Fruit fly (Drosophila melanogaster) whole organism, prepupa: ENCODE data around the gene Usp1.

ENCODE experiments used
- Blimp-1 ChIP-seq: fragments of 200-800 bp; sonication (Bioruptor generic); optimal IDR thresholded peaks from 3 replicates; lab custom pipeline; 2017; ENCODE audit warnings: missing biosample characterization, missing genetic modification characterization, mild to moderate bottlenecking, moderate library complexity, missing genetic modification reagents
- CG10631 ChIP-seq: fragments of 200-800 bp; sonication (Bioruptor generic); optimal IDR thresholded peaks from 2 replicates; lab custom pipeline; 2016; ENCODE audit warnings: missing biosample characterization, missing genetic modification characterization
- CG10669 ChIP-seq: fragments of 200-800 bp; sonication (Bioruptor generic); optimal IDR thresholded peaks from 3 replicates; lab custom pipeline; 2018; ENCODE audit warnings: missing biosample characterization, mild to moderate bottlenecking, missing genetic modification characterization, moderate library complexity
- CG11294 ChIP-seq: fragments of 200-800 bp; sonication (Bioruptor generic); IDR thresholded peaks from 2 replicates; pipeline ENCODE4 v1.3.6; 2022; ENCODE audit warnings: missing biosample characterization, missing genetic modification characterization
- CG15336 ChIP-seq: fragments of 200-800 bp; sonication (Bioruptor generic); IDR thresholded peaks from 2 replicates; pipeline ENCODE4 v1.3.6; 2022; ENCODE audit warnings: missing biosample characterization, missing genetic modification characterization
- CG1621 ChIP-seq: fragments of 200-800 bp; sonication (Bioruptor generic); optimal IDR thresholded peaks from 3 replicates; lab custom pipeline; 2018; ENCODE audit warnings: missing biosample characterization, mild to moderate bottlenecking, missing genetic modification characterization
- CG16779 ChIP-seq: fragments of 200-800 bp; sonication (Bioruptor generic); optimal IDR thresholded peaks from 3 replicates; lab custom pipeline; 2017; ENCODE audit warnings: missing biosample characterization, mild to moderate bottlenecking, missing genetic modification characterization
- CG3032 ChIP-seq: fragments of 200-800 bp; optimal IDR thresholded peaks from 2 replicates; lab custom pipeline; 2019; ENCODE audit warnings: missing biosample characterization, mild to moderate bottlenecking, missing genetic modification characterization, moderate library complexity
- CG32006 ChIP-seq: fragments of 200-800 bp; sonication (Bioruptor generic); optimal IDR thresholded peaks from 3 replicates; lab custom pipeline; 2017; ENCODE audit warnings: missing biosample characterization, mild to moderate bottlenecking, missing genetic modification characterization
- CG3919 ChIP-seq: fragments of 200-800 bp; sonication (Bioruptor generic); optimal IDR thresholded peaks from 3 replicates; lab custom pipeline; 2016; ENCODE audit warnings: missing biosample characterization, missing genetic modification characterization
- CG4318 ChIP-seq: fragments of 200-800 bp; sonication (Bioruptor generic); optimal IDR thresholded peaks from 3 replicates; lab custom pipeline; 2017; ENCODE audit warnings: missing biosample characterization, mild to moderate bottlenecking, missing genetic modification characterization
- CG6163 ChIP-seq: fragments of 200-800 bp; sonication (Bioruptor generic); IDR thresholded peaks from 3 replicates; pipeline ENCODE4 v1.3.6; 2022; ENCODE audit warnings: missing biosample characterization, missing genetic modification characterization
- CG6792 ChIP-seq: fragments of 200-800 bp; sonication (Bioruptor generic); optimal IDR thresholded peaks from 3 replicates; lab custom pipeline; 2016; ENCODE audit warnings: missing biosample characterization, missing genetic modification characterization
- CG6808 ChIP-seq: fragments of 200-800 bp; sonication (Bioruptor generic); optimal IDR thresholded peaks from 3 replicates; lab custom pipeline; 2017; ENCODE audit warnings: missing biosample characterization, missing genetic modification characterization, mild to moderate bottlenecking, moderate library complexity, missing genetic modification reagents
- CG6854 ChIP-seq: fragments of 200-800 bp; sonication (Bioruptor generic); optimal IDR thresholded peaks from 2 replicates; lab custom pipeline; 2017; ENCODE audit warnings: missing biosample characterization, mild to moderate bottlenecking, missing genetic modification characterization
- CG7368 ChIP-seq: fragments of 200-800 bp; sonication (Bioruptor generic); optimal IDR thresholded peaks from 3 replicates; lab custom pipeline; 2016; ENCODE audit warnings: missing biosample characterization, missing genetic modification characterization
- CG8632 ChIP-seq: fragments of 200-800 bp; sonication (Bioruptor generic); optimal IDR thresholded peaks from 3 replicates; lab custom pipeline; 2016; ENCODE audit warnings: missing biosample characterization, missing genetic modification characterization
- Eip78C ChIP-seq: fragments of 200-800 bp; sonication (Bioruptor generic); peaks from one replicate; lab custom pipeline; 2016; ENCODE audit warnings: missing biosample characterization, missing genetic modification characterization
- Eip93F ChIP-seq: fragments of 200-800 bp; sonication (Bioruptor generic); optimal IDR thresholded peaks from 2 replicates; lab custom pipeline; 2016; ENCODE audit warnings: missing biosample characterization, mild to moderate bottlenecking, missing genetic modification characterization
- Ets21C ChIP-seq: fragments of 200-800 bp; sonication (Bioruptor generic); optimal IDR thresholded peaks from 3 replicates; lab custom pipeline; 2016; ENCODE audit warnings: missing biosample characterization, missing genetic modification characterization
- Gug ChIP-seq: fragments of 200-800 bp; sonication (Bioruptor generic); IDR thresholded peaks from 2 replicates; pipeline ENCODE4 v1.3.6; 2022; ENCODE audit warnings: missing biosample characterization, missing genetic modification characterization
- Hr38 ChIP-seq: sonication (Bioruptor generic); optimal IDR thresholded peaks from 2 replicates; lab custom pipeline; 2016; ENCODE audit warnings: missing biosample characterization, missing genetic modification characterization
- Hr39 ChIP-seq: fragments of 200-800 bp; sonication (Bioruptor generic); optimal IDR thresholded peaks from 2 replicates; lab custom pipeline; 2016; ENCODE audit warnings: missing biosample characterization, missing genetic modification characterization
- Hr4 ChIP-seq: fragments of 200-800 bp; sonication (Bioruptor generic); optimal IDR thresholded peaks from 3 replicates; lab custom pipeline; 2016; ENCODE audit warnings: missing biosample characterization, missing genetic modification characterization
- Lpt ChIP-seq: fragments of 200-800 bp; sonication (Bioruptor generic); optimal IDR thresholded peaks from 3 replicates; lab custom pipeline; 2016; ENCODE audit warnings: missing biosample characterization, missing genetic modification characterization
- OdsH ChIP-seq: fragments of 200-800 bp; sonication (Bioruptor generic); optimal IDR thresholded peaks from 3 replicates; lab custom pipeline; 2016; ENCODE audit warnings: missing biosample characterization, missing genetic modification characterization
- Smox ChIP-seq: fragments of 200-800 bp; sonication (Bioruptor generic); optimal IDR thresholded peaks from 3 replicates; lab custom pipeline; 2016; ENCODE audit warnings: missing biosample characterization, missing genetic modification characterization
- Sox102F ChIP-seq: fragments of 200-800 bp; sonication (Bioruptor generic); optimal IDR thresholded peaks from 2 replicates; lab custom pipeline; 2016; ENCODE audit warnings: missing biosample characterization, mild to moderate bottlenecking, missing genetic modification characterization
- Sox14 ChIP-seq: fragments of 200-800 bp; sonication (Bioruptor generic); optimal IDR thresholded peaks from 3 replicates; lab custom pipeline; 2016; ENCODE audit warnings: missing biosample characterization, missing genetic modification characterization
- Sox15 ChIP-seq: fragments of 200-800 bp; sonication (Bioruptor generic); optimal IDR thresholded peaks from 3 replicates; lab custom pipeline; 2016; ENCODE audit warnings: missing biosample characterization, missing genetic modification characterization
- achi ChIP-seq: fragments of 200-800 bp; sonication (Bioruptor generic); optimal IDR thresholded peaks from 3 replicates; lab custom pipeline; 2016; ENCODE audit warnings: missing biosample characterization, missing genetic modification characterization
- cyc ChIP-seq: fragments of 200-800 bp; sonication (Bioruptor generic); optimal IDR thresholded peaks from 3 replicates; lab custom pipeline; 2016; ENCODE audit warnings: missing biosample characterization, missing genetic modification characterization
- dac ChIP-seq: fragments of 200-800 bp; sonication (Bioruptor generic); optimal IDR thresholded peaks from 2 replicates; lab custom pipeline; 2017; ENCODE audit warnings: missing biosample characterization, mild to moderate bottlenecking, missing genetic modification characterization
- dsx ChIP-seq: fragments of 200-800 bp; optimal IDR thresholded peaks from 3 replicates; lab custom pipeline; 2019; ENCODE audit warnings: missing biosample characterization, mild to moderate bottlenecking, missing genetic modification characterization, moderate library complexity; ENCODE audit not compliant: poor library complexity, severe bottlenecking
- eg ChIP-seq: fragments of 200-800 bp; sonication (Bioruptor generic); IDR thresholded peaks from 3 replicates; pipeline ENCODE4 v1.3.6; 2022; ENCODE audit warnings: missing biosample characterization, missing genetic modification characterization
- esn ChIP-seq: fragments of 200-800 bp; sonication (Bioruptor generic); optimal IDR thresholded peaks from 2 replicates; lab custom pipeline; 2016; ENCODE audit warnings: missing biosample characterization, mild to moderate bottlenecking, missing genetic modification characterization, moderate library complexity
- fd85E ChIP-seq: fragments of 200-800 bp; sonication (Bioruptor generic); optimal IDR thresholded peaks from 3 replicates; lab custom pipeline; 2016; ENCODE audit warnings: missing biosample characterization, missing genetic modification characterization
- fkh ChIP-seq: fragments of 200-800 bp; sonication (Bioruptor generic); optimal IDR thresholded peaks from 3 replicates; lab custom pipeline; 2017; ENCODE audit warnings: missing biosample characterization, mild to moderate bottlenecking, missing genetic modification characterization, moderate library complexity
- lz ChIP-seq: fragments of 200-800 bp; sonication (Bioruptor generic); optimal IDR thresholded peaks from 3 replicates; lab custom pipeline; 2016; ENCODE audit warnings: missing biosample characterization, missing genetic modification characterization
- pdm3 ChIP-seq: fragments of 200-800 bp; sonication (Bioruptor generic); optimal IDR thresholded peaks from 3 replicates; lab custom pipeline; 2016; ENCODE audit warnings: missing biosample characterization, missing genetic modification characterization
- salr ChIP-seq, 2 experiments: fragments of 200-800 bp; sonication (Bioruptor generic); optimal IDR thresholded peaks; 3 replicates each; lab custom pipeline; 2016 to 2018; ENCODE audit warnings: missing biosample characterization in 2 of 2, missing genetic modification characterization in 2 of 2, mild to moderate bottlenecking in 1 of 2
- spab ChIP-seq: fragments of 200-800 bp; sonication (Bioruptor generic); optimal IDR thresholded peaks from 2 replicates; lab custom pipeline; 2017; ENCODE audit warnings: missing biosample characterization, mild to moderate bottlenecking, missing genetic modification characterization, missing genetic modification reagents
- ss ChIP-seq, 2 experiments: fragments of 200-800 bp; sonication (Bioruptor generic); optimal IDR thresholded peaks; 2 replicates in 1 of 2; 3 replicates in 1 of 2; lab custom pipeline; 2017 to 2018; ENCODE audit warnings: mild to moderate bottlenecking in 2 of 2, missing biosample characterization in 2 of 2, missing genetic modification characterization in 2 of 2, moderate library complexity in 1 of 2
- svp ChIP-seq: fragments of 200-800 bp; sonication (Bioruptor generic); peaks from one replicate; lab custom pipeline; 2016; ENCODE audit warnings: missing biosample characterization, missing genetic modification characterization
- topi ChIP-seq: fragments of 200-800 bp; sonication (Bioruptor generic); optimal IDR thresholded peaks from 3 replicates; lab custom pipeline; 2016; ENCODE audit warnings: missing biosample characterization, missing genetic modification characterization
- vri ChIP-seq: fragments of 200-800 bp; sonication (Bioruptor generic); optimal IDR thresholded peaks from 3 replicates; lab custom pipeline; 2016; ENCODE audit warnings: missing biosample characterization, mild to moderate bottlenecking, missing genetic modification characterization

The Usp1 gene

DNA sequence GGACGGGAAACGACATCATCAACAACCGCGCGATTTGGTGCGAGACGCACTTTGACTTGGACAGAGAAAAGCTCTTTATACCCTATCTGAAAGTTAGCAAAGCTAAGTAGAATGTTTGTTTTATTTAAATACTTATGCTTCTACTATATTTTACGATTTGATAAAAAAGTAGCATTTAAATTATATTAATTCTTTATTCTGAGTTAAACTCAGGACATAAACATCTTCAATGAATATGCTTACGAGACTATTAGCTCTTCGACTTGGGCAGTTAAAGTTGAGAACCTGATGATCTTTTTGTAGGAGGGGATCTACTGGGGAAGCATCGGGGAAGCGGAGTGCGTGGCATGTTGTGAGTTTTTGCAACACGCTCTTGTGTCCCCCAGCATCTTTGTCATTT is 48.8 kb downstream of the Usp1 start (continued):
- TF ChIP-seq Gug (GFP tag; lab: Robert Waterston, UW) (peak; percentile 37), Hr4 (GFP tag; lab: Kevin White, UChicago) (peak; percentile 53), Sox15 (GFP tag; lab: Kevin White, UChicago) (no peak), eg (GFP tag; lab: Robert Waterston, UW) (peak; percentile 55; the same call in 1 of the 3 replicates), CG3919 (GFP tag; lab: Kevin White, UChicago) (peak; percentile 71), CG15336 (GFP tag; lab: Robert Waterston, UW) (peak; percentile 65), Ets21C (GFP tag; lab: Kevin White, UChicago) (peak; percentile 9), svp (GFP tag; lab: Kevin White, UChicago) (peak; percentile 90), lz (peak; percentile 52), CG4318 (GFP tag; lab: Kevin White, UChicago) (peak; percentile 36), CG8632 (GFP tag; lab: Kevin White, UChicago) (peak; percentile 64), CG11294 (GFP tag; lab: Robert Waterston, UW) (no peak), Blimp-1 (GFP tag; lab: Kevin White, UChicago) (no peak), ss (GFP tag; optimal IDR thresholded peaks at IDR 0.05; lab: Kevin White, UChicago) (peak; percentile 42 to 64), Smox (GFP tag; lab: Kevin White, UChicago) (peak; percentile 67), CG6792 (GFP tag; lab: Kevin White, UChicago) (peak; percentile 62), Sox14 (GFP tag; lab: Kevin White, UChicago) (peak; percentile 62), Lpt (peak; percentile 73), fd85E (GFP tag; lab: Kevin White, UChicago) (no peak), CG3032 (tag; lab: Kevin White, UChicago) (peak; percentile 83), CG6808 (GFP tag; lab: Kevin White, UChicago) (peak; percentile 69), topi (peak; percentile 67), CG1621 (peak; percentile 70), Eip93F (peak; percentile 9), Hr38 (no peak), CG16779 (peak; percentile 29), CG32006 (GFP tag; lab: Kevin White, UChicago) (peak; percentile 68), OdsH (GFP tag; lab: Kevin White, UChicago) (peak; percentile 65), dac (GFP tag; lab: Kevin White, UChicago) (no peak), fkh (no peak)

DNA sequence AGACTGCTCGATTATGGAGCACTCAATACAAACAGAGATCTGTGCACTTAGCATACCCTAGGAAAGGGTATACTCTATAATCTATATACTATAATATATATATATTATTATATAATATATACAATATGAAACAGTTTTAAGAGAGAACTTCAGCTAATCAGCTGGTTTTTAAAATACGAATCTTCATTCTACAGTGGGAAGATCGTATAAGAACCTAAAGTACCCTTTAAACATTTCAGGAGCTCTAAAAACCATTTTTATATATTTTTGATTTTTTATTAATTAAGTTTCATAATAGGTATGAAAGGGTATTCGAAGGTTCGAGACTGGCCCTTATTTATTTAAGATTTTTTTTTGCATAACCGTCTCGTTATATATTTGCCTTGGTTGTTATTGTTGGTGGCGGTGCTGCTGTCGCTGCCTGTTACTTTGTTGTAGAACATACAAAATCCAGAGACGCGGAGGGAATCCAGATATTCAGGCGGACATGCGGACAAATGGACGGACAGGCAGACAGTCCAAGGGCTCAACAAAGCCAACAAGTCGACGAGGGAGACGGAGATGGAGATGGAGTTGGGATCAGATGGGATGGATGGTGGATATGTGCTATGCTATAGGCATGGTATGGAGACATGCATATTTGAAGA is 50.7 kb downstream of the Usp1 start:
- TF ChIP-seq CG11294 (GFP tag; lab: Robert Waterston, UW): no peak
- TF ChIP-seq CG7368: no peak
- TF ChIP-seq CG4318 (GFP tag; lab: Kevin White, UChicago): no peak
- no peak for TF ChIP-seq fd85E (GFP tag; lab: Kevin White, UChicago)
- TF ChIP-seq Hr38: no peak
- peak; percentile 93 for TF ChIP-seq spab (GFP tag; lab: Kevin White, UChicago)
- TF ChIP-seq vri: no peak
- TF ChIP-seq CG6792 (GFP tag; lab: Kevin White, UChicago): no peak
- peak; percentile 19 for TF ChIP-seq esn (GFP tag; lab: Kevin White, UChicago)
- peak; percentile 41 to 47 for TF ChIP-seq ss (GFP tag; optimal IDR thresholded peaks at IDR 0.05; lab: Kevin White, UChicago)
- no peak for TF ChIP-seq fkh
- TF ChIP-seq cyc (GFP tag; lab: Kevin White, UChicago): peak; percentile 45
- TF ChIP-seq CG3919 (GFP tag; lab: Kevin White, UChicago): peak; percentile 70
- peak; percentile 21 for TF ChIP-seq CG1621
- TF ChIP-seq svp (GFP tag; lab: Kevin White, UChicago): peak; percentile 4
- TF ChIP-seq Sox102F (GFP tag; lab: Kevin White, UChicago): no peak
- no peak for TF ChIP-seq Ets21C (GFP tag; lab: Kevin White, UChicago)
- peak; percentile 20 for TF ChIP-seq pdm3 (GFP tag; lab: Kevin White, UChicago)
- no peak for TF ChIP-seq dac (GFP tag; lab: Kevin White, UChicago)
- TF ChIP-seq CG6854 (GFP tag; lab: Kevin White, UChicago): peak; percentile 46
- TF ChIP-seq CG3032 (tag; lab: Kevin White, UChicago): peak; percentile 95
- TF ChIP-seq dsx (GFP tag; lab: Kevin White, UChicago): peak; percentile 100
- no peak; the same call in 2 of the 3 replicates for TF ChIP-seq CG6163 (GFP tag; lab: Robert Waterston, UW)
- peak; percentile 2 to 10 for TF ChIP-seq salr (GFP tag; optimal IDR thresholded peaks at IDR 0.05; lab: Kevin White, UChicago)
- peak; percentile 92 for TF ChIP-seq CG10669 (GFP tag; lab: Kevin White, UChicago)
- TF ChIP-seq Sox15 (GFP tag; lab: Kevin White, UChicago): no peak
- peak; percentile 90 for TF ChIP-seq achi
- TF ChIP-seq Hr4 (GFP tag; lab: Kevin White, UChicago): no peak
- TF ChIP-seq CG10631 (GFP tag; lab: Kevin White, UChicago): peak; percentile 40
- no peak for TF ChIP-seq OdsH (GFP tag; lab: Kevin White, UChicago)
- TF ChIP-seq Eip78C (GFP tag; lab: Kevin White, UChicago): peak; percentile 66
- no peak for TF ChIP-seq CG32006 (GFP tag; lab: Kevin White, UChicago)
- TF ChIP-seq Hr39 (GFP tag; lab: Kevin White, UChicago): no peak
- no peak for TF ChIP-seq lz
